Fruit fly (Drosophila melanogaster) whole organism, prepupa: ENCODE results near the gene yl.

ENCODE experiments used
- CG11762 ChIP-seq: fragments of 200-800 bp; sonication (Bioruptor generic); optimal IDR thresholded peaks from 3 replicates; lab custom pipeline; 2016; ENCODE audit warnings: missing biosample characterization, missing genetic modification characterization; ENCODE audit not compliant: insufficient read depth
- CG11902 ChIP-seq: fragments of 200-800 bp; sonication (Bioruptor generic); optimal IDR thresholded peaks from 3 replicates; lab custom pipeline; 2016; ENCODE audit warnings: missing biosample characterization, missing genetic modification characterization
- CG15336 ChIP-seq: fragments of 200-800 bp; sonication (Bioruptor generic); IDR thresholded peaks from 2 replicates; pipeline ENCODE4 v1.3.6; 2022; ENCODE audit warnings: missing biosample characterization, missing genetic modification characterization
- CG1621 ChIP-seq: fragments of 200-800 bp; sonication (Bioruptor generic); optimal IDR thresholded peaks from 3 replicates; lab custom pipeline; 2018; ENCODE audit warnings: missing biosample characterization, mild to moderate bottlenecking, missing genetic modification characterization
- CG16779 ChIP-seq: fragments of 200-800 bp; sonication (Bioruptor generic); optimal IDR thresholded peaks from 3 replicates; lab custom pipeline; 2017; ENCODE audit warnings: missing biosample characterization, mild to moderate bottlenecking, missing genetic modification characterization
- CG3032 ChIP-seq: fragments of 200-800 bp; optimal IDR thresholded peaks from 2 replicates; lab custom pipeline; 2019; ENCODE audit warnings: missing biosample characterization, mild to moderate bottlenecking, missing genetic modification characterization, moderate library complexity
- CG32006 ChIP-seq: fragments of 200-800 bp; sonication (Bioruptor generic); optimal IDR thresholded peaks from 3 replicates; lab custom pipeline; 2017; ENCODE audit warnings: missing biosample characterization, mild to moderate bottlenecking, missing genetic modification characterization
- CG34406 ChIP-seq: fragments of 200-800 bp; sonication (Bioruptor generic); optimal IDR thresholded peaks from 3 replicates; lab custom pipeline; 2016; ENCODE audit warnings: missing biosample characterization, missing genetic modification characterization
- CG3919 ChIP-seq: fragments of 200-800 bp; sonication (Bioruptor generic); optimal IDR thresholded peaks from 3 replicates; lab custom pipeline; 2016; ENCODE audit warnings: missing biosample characterization, missing genetic modification characterization
- CG4318 ChIP-seq: fragments of 200-800 bp; sonication (Bioruptor generic); optimal IDR thresholded peaks from 3 replicates; lab custom pipeline; 2017; ENCODE audit warnings: missing biosample characterization, mild to moderate bottlenecking, missing genetic modification characterization
- CG6276 ChIP-seq: fragments of 200-800 bp; sonication (Bioruptor generic); optimal IDR thresholded peaks from 2 replicates; lab custom pipeline; 2017; ENCODE audit warnings: missing biosample characterization, mild to moderate bottlenecking, missing genetic modification characterization
- CG6854 ChIP-seq: fragments of 200-800 bp; sonication (Bioruptor generic); optimal IDR thresholded peaks from 2 replicates; lab custom pipeline; 2017; ENCODE audit warnings: missing biosample characterization, mild to moderate bottlenecking, missing genetic modification characterization
- CG7368 ChIP-seq: fragments of 200-800 bp; sonication (Bioruptor generic); optimal IDR thresholded peaks from 3 replicates; lab custom pipeline; 2016; ENCODE audit warnings: missing biosample characterization, missing genetic modification characterization
- CG8119 ChIP-seq: fragments of 200-800 bp; sonication (Bioruptor generic); IDR thresholded peaks from 3 replicates; pipeline ENCODE4 v1.3.6; 2022; ENCODE audit warnings: missing biosample characterization, missing genetic modification characterization
- CG8319 ChIP-seq: fragments of 200-800 bp; sonication (Bioruptor generic); optimal IDR thresholded peaks from 3 replicates; lab custom pipeline; 2016; ENCODE audit warnings: missing biosample characterization, missing genetic modification characterization
- CG9139 ChIP-seq: fragments of 200-800 bp; sonication (Bioruptor generic); optimal IDR thresholded peaks from 3 replicates; lab custom pipeline; 2017; ENCODE audit warnings: missing biosample characterization, mild to moderate bottlenecking, missing genetic modification characterization
- Eip75B ChIP-seq: fragments of 200-800 bp; sonication (Bioruptor generic); optimal IDR thresholded peaks from 3 replicates; lab custom pipeline; 2016; ENCODE audit warnings: missing biosample characterization, missing genetic modification characterization
- Eip78C ChIP-seq: fragments of 200-800 bp; sonication (Bioruptor generic); peaks from one replicate; lab custom pipeline; 2016; ENCODE audit warnings: missing biosample characterization, missing genetic modification characterization
- Eip93F ChIP-seq: fragments of 200-800 bp; sonication (Bioruptor generic); optimal IDR thresholded peaks from 2 replicates; lab custom pipeline; 2016; ENCODE audit warnings: missing biosample characterization, mild to moderate bottlenecking, missing genetic modification characterization
- Ets21C ChIP-seq: fragments of 200-800 bp; sonication (Bioruptor generic); optimal IDR thresholded peaks from 3 replicates; lab custom pipeline; 2016; ENCODE audit warnings: missing biosample characterization, missing genetic modification characterization
- Hr38 ChIP-seq: sonication (Bioruptor generic); optimal IDR thresholded peaks from 2 replicates; lab custom pipeline; 2016; ENCODE audit warnings: missing biosample characterization, missing genetic modification characterization
- Lpt ChIP-seq: fragments of 200-800 bp; sonication (Bioruptor generic); optimal IDR thresholded peaks from 3 replicates; lab custom pipeline; 2016; ENCODE audit warnings: missing biosample characterization, missing genetic modification characterization
- OdsH ChIP-seq: fragments of 200-800 bp; sonication (Bioruptor generic); optimal IDR thresholded peaks from 3 replicates; lab custom pipeline; 2016; ENCODE audit warnings: missing biosample characterization, missing genetic modification characterization
- Smox ChIP-seq: fragments of 200-800 bp; sonication (Bioruptor generic); optimal IDR thresholded peaks from 3 replicates; lab custom pipeline; 2016; ENCODE audit warnings: missing biosample characterization, missing genetic modification characterization
- Sox102F ChIP-seq: fragments of 200-800 bp; sonication (Bioruptor generic); optimal IDR thresholded peaks from 2 replicates; lab custom pipeline; 2016; ENCODE audit warnings: missing biosample characterization, mild to moderate bottlenecking, missing genetic modification characterization
- Sox14 ChIP-seq: fragments of 200-800 bp; sonication (Bioruptor generic); optimal IDR thresholded peaks from 3 replicates; lab custom pipeline; 2016; ENCODE audit warnings: missing biosample characterization, missing genetic modification characterization
- achi ChIP-seq: fragments of 200-800 bp; sonication (Bioruptor generic); optimal IDR thresholded peaks from 3 replicates; lab custom pipeline; 2016; ENCODE audit warnings: missing biosample characterization, missing genetic modification characterization
- acj6 ChIP-seq: fragments of 200-800 bp; sonication (Bioruptor generic); optimal IDR thresholded peaks from 3 replicates; lab custom pipeline; 2016; ENCODE audit warnings: missing biosample characterization, missing genetic modification characterization
- dac ChIP-seq: fragments of 200-800 bp; sonication (Bioruptor generic); optimal IDR thresholded peaks from 2 replicates; lab custom pipeline; 2017; ENCODE audit warnings: missing biosample characterization, mild to moderate bottlenecking, missing genetic modification characterization
- dsx ChIP-seq: fragments of 200-800 bp; optimal IDR thresholded peaks from 3 replicates; lab custom pipeline; 2019; ENCODE audit warnings: missing biosample characterization, mild to moderate bottlenecking, missing genetic modification characterization, moderate library complexity; ENCODE audit not compliant: poor library complexity, severe bottlenecking
- eg ChIP-seq: fragments of 200-800 bp; sonication (Bioruptor generic); IDR thresholded peaks from 3 replicates; pipeline ENCODE4 v1.3.6; 2022; ENCODE audit warnings: missing biosample characterization, missing genetic modification characterization
- esn ChIP-seq: fragments of 200-800 bp; sonication (Bioruptor generic); optimal IDR thresholded peaks from 2 replicates; lab custom pipeline; 2016; ENCODE audit warnings: missing biosample characterization, mild to moderate bottlenecking, missing genetic modification characterization, moderate library complexity
- fkh ChIP-seq: fragments of 200-800 bp; sonication (Bioruptor generic); optimal IDR thresholded peaks from 3 replicates; lab custom pipeline; 2017; ENCODE audit warnings: missing biosample characterization, mild to moderate bottlenecking, missing genetic modification characterization, moderate library complexity
- lz ChIP-seq: fragments of 200-800 bp; sonication (Bioruptor generic); optimal IDR thresholded peaks from 3 replicates; lab custom pipeline; 2016; ENCODE audit warnings: missing biosample characterization, missing genetic modification characterization
- net ChIP-seq: fragments of 200-800 bp; sonication (Bioruptor generic); optimal IDR thresholded peaks from 3 replicates; lab custom pipeline; 2016; ENCODE audit warnings: missing biosample characterization, missing genetic modification characterization
- pdm3 ChIP-seq: fragments of 200-800 bp; sonication (Bioruptor generic); optimal IDR thresholded peaks from 3 replicates; lab custom pipeline; 2016; ENCODE audit warnings: missing biosample characterization, missing genetic modification characterization
- salr ChIP-seq, 2 experiments: fragments of 200-800 bp; sonication (Bioruptor generic); optimal IDR thresholded peaks; 3 replicates each; lab custom pipeline; 2016 to 2018; ENCODE audit warnings: missing biosample characterization in 2 of 2, missing genetic modification characterization in 2 of 2, mild to moderate bottlenecking in 1 of 2
- spab ChIP-seq: fragments of 200-800 bp; sonication (Bioruptor generic); optimal IDR thresholded peaks from 2 replicates; lab custom pipeline; 2017; ENCODE audit warnings: missing biosample characterization, mild to moderate bottlenecking, missing genetic modification characterization, missing genetic modification reagents
- ss ChIP-seq, 2 experiments: fragments of 200-800 bp; sonication (Bioruptor generic); optimal IDR thresholded peaks; 2 replicates in 1 of 2; 3 replicates in 1 of 2; lab custom pipeline; 2017 to 2018; ENCODE audit warnings: mild to moderate bottlenecking in 2 of 2, missing biosample characterization in 2 of 2, missing genetic modification characterization in 2 of 2, moderate library complexity in 1 of 2
- svp ChIP-seq: fragments of 200-800 bp; sonication (Bioruptor generic); peaks from one replicate; lab custom pipeline; 2016; ENCODE audit warnings: missing biosample characterization, missing genetic modification characterization
- topi ChIP-seq: fragments of 200-800 bp; sonication (Bioruptor generic); optimal IDR thresholded peaks from 3 replicates; lab custom pipeline; 2016; ENCODE audit warnings: missing biosample characterization, missing genetic modification characterization
- vri ChIP-seq: fragments of 200-800 bp; sonication (Bioruptor generic); optimal IDR thresholded peaks from 3 replicates; lab custom pipeline; 2016; ENCODE audit warnings: missing biosample characterization, mild to moderate bottlenecking, missing genetic modification characterization

Gene yl

dm6 chrX:14227043-14227442 is 34.0 kb downstream of the yl start:
- TF ChIP-seq ss (GFP tag; optimal IDR thresholded peaks at IDR 0.05; lab: Kevin White, UChicago) = no peak
- TF ChIP-seq svp (GFP tag; lab: Kevin White, UChicago) = peak; percentile 94

dm6 chrX:14233843-14234337 is 40.9 kb downstream of the yl start, which contains the start of gene CG42271:
CG42271 (minus strand) TSS chrX:14234066.
- no peak for TF ChIP-seq Lpt (GFP tag; lab: Kevin White, UChicago)
- no peak for TF ChIP-seq Ets21C
- no peak for TF ChIP-seq OdsH (GFP tag; lab: Kevin White, UChicago)
- TF ChIP-seq CG3032 = peak; percentile 15
- no peak for TF ChIP-seq spab
- TF ChIP-seq CG34406 (GFP tag; lab: Kevin White, UChicago) = peak; percentile 26
- no peak for TF ChIP-seq Eip75B
- no peak for TF ChIP-seq vri (GFP tag; lab: Kevin White, UChicago)
- TF ChIP-seq acj6 = no peak
- TF ChIP-seq CG16779 (tag; lab: Kevin White, UChicago) = no peak
- TF ChIP-seq Hr38 (GFP tag; lab: Kevin White, UChicago) = no peak
- no peak for TF ChIP-seq Sox102F
- TF ChIP-seq CG8119 (GFP tag; lab: Robert Waterston, UW) = no peak
- no peak for TF ChIP-seq pdm3
- TF ChIP-seq dac (GFP tag; lab: Kevin White, UChicago) = no peak
- TF ChIP-seq Eip93F = no peak
- no peak for TF ChIP-seq CG6854 (GFP tag; lab: Kevin White, UChicago)
- TF ChIP-seq fkh (GFP tag; lab: Kevin White, UChicago) = no peak
- TF ChIP-seq esn (GFP tag; lab: Kevin White, UChicago) = peak; percentile 21
- no peak for TF ChIP-seq CG15336 (GFP tag; lab: Robert Waterston, UW)
- TF ChIP-seq CG11762 (GFP tag; lab: Kevin White, UChicago) = no peak
- TF ChIP-seq salr (GFP tag; optimal IDR thresholded peaks at IDR 0.05; lab: Kevin White, UChicago) = no peak
- TF ChIP-seq CG3919 (GFP tag; lab: Kevin White, UChicago) = no peak
- TF ChIP-seq CG7368 (GFP tag; lab: Kevin White, UChicago) = no peak
- no peak for TF ChIP-seq CG4318 (GFP tag; lab: Kevin White, UChicago)
- TF ChIP-seq CG11902 (GFP tag; lab: Kevin White, UChicago) = no peak
- no peak for TF ChIP-seq CG8319
- no peak for TF ChIP-seq Eip78C (GFP tag; lab: Kevin White, UChicago)
- 0 out of 3 replicates have a peak, but pooled peaks have one; percentile 26 for TF ChIP-seq eg (GFP tag; lab: Robert Waterston, UW)
- TF ChIP-seq CG1621 = no peak
- peak; percentile 28 for TF ChIP-seq lz
- no peak for TF ChIP-seq Sox14 (GFP tag; lab: Kevin White, UChicago)
- TF ChIP-seq dsx (GFP tag; lab: Kevin White, UChicago) = peak; percentile 93
- no peak for TF ChIP-seq topi (GFP tag; lab: Kevin White, UChicago)
- no peak for TF ChIP-seq CG6276 (GFP tag; lab: Kevin White, UChicago)
- peak; percentile 67 for TF ChIP-seq svp (GFP tag; lab: Kevin White, UChicago)
- no peak for TF ChIP-seq net (GFP tag; lab: Kevin White, UChicago)
- no peak for TF ChIP-seq CG9139 (GFP tag; lab: Kevin White, UChicago)
- no peak for TF ChIP-seq CG32006 (GFP tag; lab: Kevin White, UChicago)
- TF ChIP-seq achi (GFP tag; lab: Kevin White, UChicago) = no peak
- TF ChIP-seq Smox (GFP tag; lab: Kevin White, UChicago) = no peak
